Fruit fly (Drosophila melanogaster): Measurements from ENCODE around the gene XNP.
A peak's percentile ranks its signal among the peaks of the same experiment; 100 is the strongest.

Gene XNP

dm6 chr3R:25446482-25447300, 35.9 kb downstream of the XNP start (continued):
- 0 out of 2 replicates have a peak, but pooled peaks have one; percentile 1 for TF ChIP-seq CG10959 (GFP tag; IDR thresholded peaks at IDR 0.05)
- no peak for TF ChIP-seq CG17385 (GFP tag; optimal IDR thresholded peaks at IDR 0.05)
- peak; percentile 0 for TF ChIP-seq stwl (tag; optimal IDR thresholded peaks at IDR 0.05)
- no peak for TF ChIP-seq CG6654 (GFP tag; optimal IDR thresholded peaks at IDR 0.05)
- TF ChIP-seq gem (tag; optimal IDR thresholded peaks at IDR 0.05): peak; percentile 6
- TF ChIP-seq CG1603 (tag; optimal IDR thresholded peaks at IDR 0.05): peak; percentile 15
- peak in 1 of 2 experiments; percentile 1 for TF ChIP-seq Hr78 (GFP tag; optimal IDR thresholded peaks at IDR 0.05)
- TF ChIP-seq HmgD (GFP tag; optimal IDR thresholded peaks at IDR 0.05): no peak
- no peak for TF ChIP-seq Elba2 (GFP tag; optimal IDR thresholded peaks at IDR 0.05)
- no peak for TF ChIP-seq CG6791 (GFP tag; IDR thresholded peaks at IDR 0.05; ENCODE audit: partially characterized antibody)
- no peak for TF ChIP-seq CG12236 (GFP tag; optimal IDR thresholded peaks at IDR 0.05)
- TF ChIP-seq CG17361 (GFP tag; IDR thresholded peaks at IDR 0.05): no peak
- no peak for TF ChIP-seq CG12744 (GFP tag; optimal IDR thresholded peaks at IDR 0.05)
- TF ChIP-seq CG10147 (GFP tag; optimal IDR thresholded peaks at IDR 0.05): no peak
- TF ChIP-seq Lhr (GFP tag; optimal IDR thresholded peaks at IDR 0.05): no peak
- TF ChIP-seq pros (GFP tag; optimal IDR thresholded peaks at IDR 0.05): no peak
- no peak for TF ChIP-seq CG3281 (GFP tag; optimal IDR thresholded peaks at IDR 0.05)
- TF ChIP-seq sens (GFP tag): peak; percentile 14
- TF ChIP-seq Gsc (GFP tag; IDR thresholded peaks at IDR 0.05): no peak
- no peak for TF ChIP-seq pzg (GFP tag; optimal IDR thresholded peaks at IDR 0.05)
- TF ChIP-seq NfI (GFP tag; optimal IDR thresholded peaks at IDR 0.05): no peak
- no peak for TF ChIP-seq chinmo (GFP tag; IDR thresholded peaks at IDR 0.05; ENCODE audit: partially characterized antibody)
- TF ChIP-seq CG14050 (GFP tag; IDR thresholded peaks at IDR 0.05): no peak
- TF ChIP-seq grn (GFP tag; optimal IDR thresholded peaks at IDR 0.05): no peak
- TF ChIP-seq Kr (GFP tag; optimal IDR thresholded peaks at IDR 0.05): peak; percentile 81

dm6 chr3R:25445546-25446400, 36.9 kb downstream of the XNP start:
- TF ChIP-seq pzg (GFP tag; optimal IDR thresholded peaks at IDR 0.05) (no peak), CG13296 (GFP tag; optimal IDR thresholded peaks at IDR 0.05) (no peak), CG5245 (GFP tag; optimal IDR thresholded peaks at IDR 0.05) (peak; percentile 9), Jarid2 (GFP tag; optimal IDR thresholded peaks at IDR 0.05) (no peak), MESR4 (GFP tag; optimal IDR thresholded peaks at IDR 0.05) (no peak), CG6683 (GFP tag; optimal IDR thresholded peaks at IDR 0.05) (no peak), rib (GFP tag; IDR thresholded peaks at IDR 0.05) (no peak), Taf1 (GFP tag; IDR thresholded peaks at IDR 0.05) (no peak), Rx (GFP tag; IDR thresholded peaks at IDR 0.05) (peak; percentile 53), luna (GFP tag; optimal IDR thresholded peaks at IDR 0.05) (no peak), PHDP (tag; optimal IDR thresholded peaks at IDR 0.05) (peak; percentile 72), Atf-2 (GFP tag; optimal IDR thresholded peaks at IDR 0.05) (peak; percentile 45), dysf (GFP tag; IDR thresholded peaks at IDR 0.05) (peak; percentile 69; the same call in 2 of the 3 replicates), CG12104 (GFP tag; optimal IDR thresholded peaks at IDR 0.05) (no peak), CG13775 (GFP tag; optimal IDR thresholded peaks at IDR 0.05) (peak; percentile 51), CG2116 (GFP tag; optimal IDR thresholded peaks at IDR 0.05) (peak; percentile 16), CG8281 (tag; optimal IDR thresholded peaks at IDR 0.05) (peak; percentile 87), HmgZ (tag; optimal IDR thresholded peaks at IDR 0.05) (no peak), Dbx (GFP tag; IDR thresholded peaks at IDR 0.05) (no peak), YL-1 (GFP tag; optimal IDR thresholded peaks at IDR 0.05) (no peak), Doc2 (GFP tag; IDR thresholded peaks at IDR 0.05) (no peak), CG6854 (GFP tag; optimal IDR thresholded peaks at IDR 0.05) (no peak), NFAT (GFP tag; IDR thresholded peaks at IDR 0.05) (no peak), CG14710 (tag; optimal IDR thresholded peaks at IDR 0.05) (peak; percentile 72)

Measured in whole organism, embryonic.